Worm (Caenorhabditis elegans) whole organism, midembryonic: ENCODE measurements around the gene nas-16.

ENCODE experiments used
- flt-1 ChIP-seq: fragments of 200-800 bp; sonication (Bioruptor generic); IDR thresholded peaks from 2 replicates; pipeline ENCODE4 v1.3.6; 2022; ENCODE audit warnings: missing genetic modification characterization, missing compliant biosample characterization
- tab-1 ChIP-seq: fragments of 200-800 bp; sonication (Bioruptor generic); IDR thresholded peaks from 2 replicates; pipeline ENCODE4 v1.3.6; 2022; ENCODE audit warnings: missing genetic modification characterization, missing compliant biosample characterization
- ztf-23 ChIP-seq: fragments of 200-800 bp; sonication (Bioruptor generic); IDR thresholded peaks from 2 replicates; pipeline ENCODE4 v1.3.6; 2022; ENCODE audit warnings: missing genetic modification reagents, missing genetic modification characterization, missing compliant biosample characterization

DNA sequence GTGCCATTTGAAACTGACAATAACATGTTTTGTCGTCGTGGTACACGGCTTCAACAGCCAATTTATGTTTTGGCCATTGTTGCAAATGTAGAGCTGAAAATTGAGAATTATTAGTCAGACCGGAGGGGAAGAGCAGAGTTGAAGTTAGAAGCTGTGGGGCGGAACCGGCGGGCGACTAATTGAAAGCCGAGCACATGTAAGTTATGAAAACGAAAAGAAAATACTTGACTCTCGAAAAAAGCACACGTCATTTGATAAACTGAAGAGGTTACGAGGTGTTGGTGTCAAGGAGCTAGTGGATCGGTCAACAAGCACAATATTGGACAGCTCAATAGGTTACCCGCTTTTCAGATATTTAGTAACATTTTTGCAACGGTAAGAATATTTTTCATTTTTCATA, 26.0 kb upstream of the nas-16 start, which contains the start of gene dop-5:
- TF ChIP-seq ztf-23 (GFP tag; lab: Robert Waterston, UW), result no peak
- no peak for TF ChIP-seq flt-1 (GFP tag; lab: Robert Waterston, UW)
- TF ChIP-seq tab-1 (GFP tag; lab: Robert Waterston, UW), result no peak
